Worm (Caenorhabditis elegans): Measurements from ENCODE around the gene C06H2.2.
A peak's percentile ranks its signal among the peaks of the same experiment; 100 is the strongest.
"Not testable (repeated sequence)": the region's sequence is repeated elsewhere in the genome, so short reads cannot be mapped to it uniquely, and the experiment has no call there.

Gene C06H2.2

ce11 chrV:11093163-11094091 is 31.6 kb upstream of the C06H2.2 start, which contains the start of gene lact-8:
TSS of gene lact-8 (minus strand) at chrV:11093607.
- TF ChIP-seq rnt-1 (tag; optimal IDR thresholded peaks at IDR 0.05): peak; percentile 69
- TF ChIP-seq nhr-11 (tag; optimal IDR thresholded peaks at IDR 0.05): no peak

ce11 chrV:11094698-11095097 is 30.3 kb upstream of the C06H2.2 start:
- TF ChIP-seq ttx-3 (tag; optimal IDR thresholded peaks at IDR 0.05) (no peak), rnt-1 (tag; optimal IDR thresholded peaks at IDR 0.05) (no peak), mec-3 (tag; optimal IDR thresholded peaks at IDR 0.05; ENCODE audit: borderline replicate concordance) (no peak), C38D4.7 (GFP tag; optimal IDR thresholded peaks at IDR 0.05) (no peak)

ce11 chrV:11095873-11096272 is 29.1 kb upstream of the C06H2.2 start, which contains the start of gene Y42A5A.3:
TSS of gene Y42A5A.3 (minus strand) at chrV:11095973.
- TF ChIP-seq unc-42 (tag; optimal IDR thresholded peaks at IDR 0.05) (no peak), C38D4.7 (GFP tag; optimal IDR thresholded peaks at IDR 0.05) (no peak), fkh-10 (GFP tag; optimal IDR thresholded peaks at IDR 0.05) (no peak), ref-2 (tag; optimal IDR thresholded peaks at IDR 0.05) (no peak), dve-1 (tag; optimal IDR thresholded peaks at IDR 0.05) (no peak), sox-4 (tag; optimal IDR thresholded peaks at IDR 0.05) (no peak), madf-2 (tag; optimal IDR thresholded peaks at IDR 0.05) (no peak)

ce11 chrV:11098599-11098998 is 26.4 kb upstream of the C06H2.2 start, which contains the start of gene cdkl-1:
TSS of gene cdkl-1 (plus strand) at chrV:11098899.
- TF ChIP-seq unc-3 (GFP tag; conservative IDR thresholded peaks at IDR 0.05) (no peak), unc-3 (tag; optimal IDR thresholded peaks at IDR 0.05) (no peak), odd-2 (tag; optimal IDR thresholded peaks at IDR 0.05) (no peak), sox-2 (GFP tag; IDR thresholded peaks at IDR 0.05) (no peak)

ce11 chrV:11104408-11104807 is 20.6 kb upstream of the C06H2.2 start:
- no peak for TF ChIP-seq F13H6.1 (tag; optimal IDR thresholded peaks at IDR 0.05)
- no peak for TF ChIP-seq pros-1 (tag; optimal IDR thresholded peaks at IDR 0.05)
- TF ChIP-seq ceh-2 (tag; optimal IDR thresholded peaks at IDR 0.05): no peak
- TF ChIP-seq pha-2 (tag; optimal IDR thresholded peaks at IDR 0.05): no peak
- TF ChIP-seq che-1 (tag; optimal IDR thresholded peaks at IDR 0.05): no peak
- no peak for TF ChIP-seq zip-5 (tag; optimal IDR thresholded peaks at IDR 0.05)

- TF ChIP-seq madf-2, odd-2, fax-1 (tag; optimal IDR thresholded peaks at IDR 0.05): not testable (repeated sequence)
These were observed 15.4 kb upstream of the C06H2.2 start, which contains the start of gene Y42A5A.5 for ce11 chrV:11109647-11110046. TSS of gene Y42A5A.5 (minus strand) at chrV:11109747.

ce11 chrV:11113041-11113574 is 11.9 kb upstream of the C06H2.2 start, which contains the start of gene erfa-3:
TSS of gene erfa-3 (minus strand) at chrV:11113091.
- TF ChIP-seq mec-3 (tag; optimal IDR thresholded peaks at IDR 0.05; ENCODE audit: borderline replicate concordance) (no peak), ceh-2 (tag; optimal IDR thresholded peaks at IDR 0.05) (peak; percentile 65), ama-1 (optimal IDR thresholded peaks at IDR 0.05) (no peak), ttx-3 (tag; optimal IDR thresholded peaks at IDR 0.05) (peak; percentile 81), npax-4 (tag; optimal IDR thresholded peaks at IDR 0.05) (peak; percentile 45), nhr-11 (tag; optimal IDR thresholded peaks at IDR 0.05) (no peak), fax-1 (tag; optimal IDR thresholded peaks at IDR 0.05) (peak; percentile 76), ztf-16 (tag; optimal IDR thresholded peaks at IDR 0.05) (peak; percentile 63), elt-4 (tag; optimal IDR thresholded peaks at IDR 0.05) (no peak), pha-2 (tag; optimal IDR thresholded peaks at IDR 0.05) (peak; percentile 85), pag-3 (tag; optimal IDR thresholded peaks at IDR 0.05; ENCODE audit: borderline replicate concordance) (no peak), unc-42 (tag; optimal IDR thresholded peaks at IDR 0.05) (no peak), lin-11 (tag; optimal IDR thresholded peaks at IDR 0.05) (peak; percentile 54), che-1 (tag; optimal IDR thresholded peaks at IDR 0.05) (peak; percentile 65), unc-3 (GFP tag; conservative IDR thresholded peaks at IDR 0.05) (no peak), unc-3 (tag; optimal IDR thresholded peaks at IDR 0.05) (peak; percentile 68), unc-86 (tag; optimal IDR thresholded peaks at IDR 0.05) (peak; percentile 74), ets-4 (tag; optimal IDR thresholded peaks at IDR 0.05) (peak; percentile 31), K09A11.1 (tag; optimal IDR thresholded peaks at IDR 0.05; ENCODE audit: insufficient read depth) (peak; percentile 87), pqm-1 (tag; optimal IDR thresholded peaks at IDR 0.05) (no peak), sox-2 (GFP tag; IDR thresholded peaks at IDR 0.05) (peak; percentile 45; the same call in 1 of the 2 replicates), dmd-4 (tag; optimal IDR thresholded peaks at IDR 0.05; ENCODE audit: borderline replicate concordance) (peak; percentile 32), gmeb-2 (tag; optimal IDR thresholded peaks at IDR 0.05) (peak; percentile 69), dve-1 (tag; optimal IDR thresholded peaks at IDR 0.05) (no peak), ceh-19 (GFP tag; optimal IDR thresholded peaks at IDR 0.05) (peak; percentile 82), sox-4 (tag; optimal IDR thresholded peaks at IDR 0.05) (peak; percentile 72)
